Worm (Caenorhabditis elegans) whole organism, L2 larva: Measurements from ENCODE around the gene F14F3.4.

Experiments
- ama-1 ChIP-seq: fragments of 150-350 bp; optimal IDR thresholded peaks from 2 replicates; lab custom pipeline; 2018; ENCODE audit warnings: inconsistent platforms
- ceh-16 ChIP-seq: fragments of 150-350 bp; optimal IDR thresholded peaks from 2 replicates; lab custom pipeline; 2014; ENCODE audit warnings: missing biosample characterization, missing genetic modification characterization
- elt-3 ChIP-seq: sonication (generic microtip); optimal IDR thresholded peaks from 2 replicates; lab custom pipeline; 2017; ENCODE audit warnings: missing biosample characterization, missing genetic modification characterization
- nhr-10 ChIP-seq: sonication (generic microtip); optimal IDR thresholded peaks from 2 replicates; lab custom pipeline; 2017; ENCODE audit warnings: missing biosample characterization, missing genetic modification characterization
- ztf-1 ChIP-seq: fragments of 200-800 bp; sonication (Bioruptor generic); conservative IDR thresholded peaks from 2 replicates; pipeline ENCODE4 v1.3.6; 2022; ENCODE audit warnings: missing genetic modification characterization, missing compliant biosample characterization
- ztf-11 ChIP-seq: sonication (generic microtip); optimal IDR thresholded peaks from 2 replicates; lab custom pipeline; 2017; ENCODE audit warnings: missing biosample characterization, missing genetic modification characterization

- TF ChIP-seq ama-1 (no peak), nhr-10 (tag; lab: Kevin White, UChicago) (no peak), ceh-16 (no peak), ztf-1 (GFP tag; lab: Robert Waterston, UW) (no peak), ztf-11 (tag; lab: Kevin White, UChicago) (no peak), elt-3 (tag; lab: Kevin White, UChicago) (no peak)
Observed at ce11 chrX:10514056-10514455, 7.2 kb downstream of the F14F3.4 start.
